Worm (Caenorhabditis elegans) whole organism, L3 larva: ENCODE measurements around the gene pyc-1.

Experiments
- R02D3.7 ChIP-seq: fragments of 150-350 bp; optimal IDR thresholded peaks from 2 replicates; lab custom pipeline; 2014; ENCODE audit warnings: missing biosample characterization, missing genetic modification characterization
- ZK546.5 ChIP-seq: sonication (generic microtip); optimal IDR thresholded peaks from 2 replicates; lab custom pipeline; 2017; ENCODE audit warnings: missing biosample characterization, missing genetic modification characterization
- aly-2 ChIP-seq: fragments of 150-350 bp; optimal IDR thresholded peaks from 2 replicates; lab custom pipeline; 2014; ENCODE audit warnings: missing biosample characterization, missing genetic modification characterization
- ama-1 ChIP-seq: fragments of 150-350 bp; optimal IDR thresholded peaks from 2 replicates; lab custom pipeline; 2018
- ceh-16 ChIP-seq: sonication (generic microtip); optimal IDR thresholded peaks from 2 replicates; lab custom pipeline; 2017; ENCODE audit warnings: missing biosample characterization, missing genetic modification characterization
- ceh-28 ChIP-seq: fragments of 150-350 bp; optimal IDR thresholded peaks from 2 replicates; lab custom pipeline; 2014; ENCODE audit warnings: missing biosample characterization, missing genetic modification reagents, missing genetic modification characterization
- ceh-82 ChIP-seq: fragments of 150-350 bp; optimal IDR thresholded peaks from 2 replicates; lab custom pipeline; 2014; ENCODE audit warnings: missing biosample characterization, missing genetic modification characterization
- ceh-9 ChIP-seq: sonication (generic microtip); optimal IDR thresholded peaks from 2 replicates; lab custom pipeline; 2018; ENCODE audit warnings: missing biosample characterization, missing genetic modification characterization
- egl-27 ChIP-seq: sonication (generic microtip); optimal IDR thresholded peaks from 4 replicates; lab custom pipeline; 2017; ENCODE audit warnings: missing biosample characterization, missing genetic modification reagents, missing genetic modification characterization
- egl-5 ChIP-seq: fragments of 150-350 bp; optimal IDR thresholded peaks from 2 replicates; lab custom pipeline; 2017; ENCODE audit warnings: missing biosample characterization, missing genetic modification reagents, missing genetic modification characterization, inconsistent platforms
- elt-1 ChIP-seq: fragments of 150-350 bp; optimal IDR thresholded peaks from 2 replicates; lab custom pipeline; 2014; ENCODE audit warnings: missing biosample characterization, missing genetic modification characterization
- elt-2 ChIP-seq: sonication (generic microtip); optimal IDR thresholded peaks from 2 replicates; lab custom pipeline; 2016; ENCODE audit warnings: missing genetic modification reagents, mild to moderate bottlenecking, missing genetic modification characterization, missing compliant biosample characterization
- fkh-10 ChIP-seq: sonication (generic microtip); optimal IDR thresholded peaks from 2 replicates; lab custom pipeline; 2017; ENCODE audit warnings: missing biosample characterization, missing genetic modification reagents, missing genetic modification characterization
- hmg-11 ChIP-seq: sonication (generic microtip); optimal IDR thresholded peaks from 2 replicates; lab custom pipeline; 2016; ENCODE audit warnings: missing genetic modification characterization, missing compliant biosample characterization
- jun-1 ChIP-seq: fragments of 150-350 bp; optimal IDR thresholded peaks from 2 replicates; lab custom pipeline; 2014; ENCODE audit warnings: missing biosample characterization, missing genetic modification reagents, missing genetic modification characterization
- lin-15B ChIP-seq: fragments of 150-350 bp; optimal IDR thresholded peaks from 2 replicates; lab custom pipeline; 2014; ENCODE audit warnings: missing biosample characterization, missing genetic modification characterization
- lin-39 ChIP-seq: fragments of 150-350 bp; optimal IDR thresholded peaks from 2 replicates; lab custom pipeline; 2018; ENCODE audit warnings: missing biosample characterization, missing genetic modification reagents, missing genetic modification characterization
- lsy-12 ChIP-seq: sonication (generic microtip); optimal IDR thresholded peaks from 2 replicates; lab custom pipeline; 2016; ENCODE audit warnings: mild to moderate bottlenecking, missing genetic modification characterization, missing compliant biosample characterization
- mdl-1 ChIP-seq: fragments of 150-350 bp; optimal IDR thresholded peaks from 2 replicates; lab custom pipeline; 2014; ENCODE audit warnings: missing biosample characterization, missing genetic modification characterization
- nfya-1 ChIP-seq: sonication (generic microtip); optimal IDR thresholded peaks from 2 replicates; lab custom pipeline; 2017; ENCODE audit warnings: missing genetic modification characterization, mild to moderate bottlenecking, missing compliant biosample characterization, antibody characterized with exemption, moderate library complexity; ENCODE audit not compliant: insufficient read depth
- nhr-11 ChIP-seq: fragments of 150-350 bp; optimal IDR thresholded peaks from 2 replicates; lab custom pipeline; 2014; ENCODE audit warnings: missing biosample characterization, missing genetic modification characterization
- nhr-12 ChIP-seq: fragments of 150-350 bp; optimal IDR thresholded peaks from 2 replicates; lab custom pipeline; 2014; ENCODE audit warnings: missing biosample characterization, missing genetic modification characterization
- nhr-23 ChIP-seq: fragments of 150-350 bp; optimal IDR thresholded peaks from 2 replicates; lab custom pipeline; 2014; ENCODE audit warnings: missing biosample characterization, missing genetic modification reagents, missing genetic modification characterization
- nhr-25 ChIP-seq: sonication (generic microtip); optimal IDR thresholded peaks from 2 replicates; lab custom pipeline; 2017; ENCODE audit warnings: missing biosample characterization, missing genetic modification characterization
- nhr-28 ChIP-seq: fragments of 150-350 bp; optimal IDR thresholded peaks from 2 replicates; lab custom pipeline; 2014; ENCODE audit warnings: missing biosample characterization, missing genetic modification characterization
- nhr-43 ChIP-seq: sonication (generic microtip); optimal IDR thresholded peaks from 2 replicates; lab custom pipeline; 2016; ENCODE audit warnings: mild to moderate bottlenecking, missing genetic modification characterization, missing compliant biosample characterization; ENCODE audit not compliant: poor library complexity, severe bottlenecking
- nhr-67 ChIP-seq: fragments of 150-350 bp; optimal IDR thresholded peaks from 2 replicates; lab custom pipeline; 2014; ENCODE audit warnings: missing biosample characterization, missing genetic modification characterization
- nhr-76 ChIP-seq: fragments of 150-350 bp; sonication (generic microtip); optimal IDR thresholded peaks from 5 replicates; lab custom pipeline; 2014; ENCODE audit warnings: missing biosample characterization, missing genetic modification characterization
- nhr-77 ChIP-seq: fragments of 150-350 bp; optimal IDR thresholded peaks from 2 replicates; lab custom pipeline; 2014; ENCODE audit warnings: missing biosample characterization, missing genetic modification characterization
- pqm-1 ChIP-seq: fragments of 150-350 bp; optimal IDR thresholded peaks from 2 replicates; lab custom pipeline; 2017; ENCODE audit warnings: missing biosample characterization, missing genetic modification characterization, inconsistent platforms
- sea-2 ChIP-seq: fragments of 150-350 bp; sonication (generic microtip); optimal IDR thresholded peaks from 4 replicates; lab custom pipeline; 2014; ENCODE audit warnings: missing biosample characterization, missing genetic modification reagents, missing genetic modification characterization
- skn-1 ChIP-seq: fragments of 150-350 bp; optimal IDR thresholded peaks from 2 replicates; lab custom pipeline; 2014; ENCODE audit warnings: missing biosample characterization, missing genetic modification characterization
- snpc-4 ChIP-seq: fragments of 150-350 bp; optimal IDR thresholded peaks from 2 replicates; lab custom pipeline; 2014; ENCODE audit warnings: missing biosample characterization, missing genetic modification characterization
- tbx-2 ChIP-seq: sonication (generic microtip); optimal IDR thresholded peaks from 2 replicates; lab custom pipeline; 2016; ENCODE audit warnings: mild to moderate bottlenecking, missing genetic modification characterization, missing compliant biosample characterization
- unc-39 ChIP-seq: sonication (generic microtip); optimal IDR thresholded peaks from 4 replicates; lab custom pipeline; 2017; ENCODE audit warnings: missing biosample characterization, missing genetic modification characterization
- unc-62 ChIP-seq: fragments of 150-350 bp; sonication (generic microtip); optimal IDR thresholded peaks from 4 replicates; lab custom pipeline; 2014; ENCODE audit warnings: missing biosample characterization, missing genetic modification reagents, missing genetic modification characterization
- zag-1 ChIP-seq: fragments of 150-350 bp; optimal IDR thresholded peaks from 2 replicates; lab custom pipeline; 2014; ENCODE audit warnings: missing biosample characterization, missing genetic modification characterization
- ztf-4 ChIP-seq: fragments of 150-350 bp; optimal IDR thresholded peaks from 2 replicates; lab custom pipeline; 2014; ENCODE audit warnings: missing biosample characterization, missing genetic modification characterization

Gene pyc-1

ce11 chrV:11797272-11797855 is 25.0 kb downstream of the pyc-1 start:
- no peak for TF ChIP-seq unc-62
- TF ChIP-seq nhr-25 (tag; lab: Kevin White, UChicago) = peak; percentile 79
- peak; percentile 47 for TF ChIP-seq nhr-43

ce11 chrV:11796343-11796742 is 26.0 kb downstream of the pyc-1 start:
- peak; percentile 2 for TF ChIP-seq jun-1
- no peak for TF ChIP-seq nhr-11 (tag; lab: Kevin White, UChicago)
- TF ChIP-seq unc-39 (tag; lab: Kevin White, UChicago) = no peak
- TF ChIP-seq nhr-43 = peak; percentile 31
- TF ChIP-seq ama-1 (lab: Kevin White, UChicago) = no peak
- TF ChIP-seq nhr-12 (tag; lab: Kevin White, UChicago) = no peak
- TF ChIP-seq mdl-1 (tag; lab: Kevin White, UChicago) = no peak
- peak; percentile 37 for TF ChIP-seq nhr-23
- TF ChIP-seq aly-2 (tag; lab: Kevin White, UChicago) = no peak
- no peak for TF ChIP-seq skn-1 (tag; lab: Kevin White, UChicago)
- TF ChIP-seq nhr-28 (tag; lab: Kevin White, UChicago) = no peak
- no peak for TF ChIP-seq pqm-1 (tag; lab: Kevin White, UChicago)
- TF ChIP-seq lin-39 = no peak
- TF ChIP-seq nhr-76 (tag; lab: Kevin White, UChicago) = no peak

- TF ChIP-seq nfya-1 (tag; lab: Kevin White, UChicago) (no peak), nhr-77 (tag; lab: Kevin White, UChicago) (no peak), ceh-28 (tag; lab: Kevin White, UChicago) (peak; percentile 47), ztf-4 (tag; lab: Kevin White, UChicago) (no peak), egl-5 (no peak), lin-15B (tag; lab: Kevin White, UChicago) (no peak), nhr-76 (tag; lab: Kevin White, UChicago) (no peak), elt-1 (no peak), ceh-16 (tag; lab: Kevin White, UChicago) (no peak), ZK546.5 (no peak), nhr-28 (tag; lab: Kevin White, UChicago) (no peak), hmg-11 (tag; lab: Kevin White, UChicago) (no peak), ceh-82 (tag; lab: Kevin White, UChicago) (no peak), R02D3.7 (tag; lab: Kevin White, UChicago) (no peak), elt-2 (tag; lab: Kevin White, UChicago) (no peak), snpc-4 (tag; lab: Kevin White, UChicago) (no peak), nhr-67 (tag; lab: Kevin White, UChicago) (no peak), jun-1 (no peak), nhr-25 (tag; lab: Kevin White, UChicago) (peak; percentile 23), tbx-2 (tag; lab: Kevin White, UChicago) (no peak), egl-27 (tag; lab: Kevin White, UChicago) (no peak), nhr-23 (peak; percentile 64), ama-1 (lab: Kevin White, UChicago) (no peak), skn-1 (tag; lab: Kevin White, UChicago) (no peak), zag-1 (tag; lab: Kevin White, UChicago) (no peak)
Measured at ce11 chrV:11795352-11795751, 27.0 kb downstream of the pyc-1 start.

ce11 chrV:11794172-11794571 is 28.2 kb downstream of the pyc-1 start:
- no peak for TF ChIP-seq elt-2 (tag; lab: Kevin White, UChicago)
- peak; percentile 64 for TF ChIP-seq nhr-25 (tag; lab: Kevin White, UChicago)
- peak; percentile 52 for TF ChIP-seq nhr-43
- TF ChIP-seq, all 47 proteins: peak for 2

ce11 chrV:11789474-11789873 is 32.9 kb downstream of the pyc-1 start, which contains the start of gene D2023.1:
Gene D2023.1 (plus strand): TSS chrV:11789550.
- TF ChIP-seq lsy-12 (tag; lab: Kevin White, UChicago) (no peak), ceh-9 (tag; lab: Kevin White, UChicago) (no peak), sea-2 (GFP tag; lab: Kevin White, UChicago) (no peak), elt-2 (tag; lab: Kevin White, UChicago) (no peak), fkh-10 (GFP tag; lab: Kevin White, UChicago) (no peak)
